Worm (Caenorhabditis elegans): ENCODE measurements around the gene C16C10.2.

The C16C10.2 gene

ce11 chrIII:4178564-4178963, at the start of gene C16C10.2:
Gene C16C10.2, minus strand, starts transcription at chrIII:4178664.
- no peak for TF ChIP-seq ztf-29 (GFP tag; IDR thresholded peaks at IDR 0.05)
- TF ChIP-seq cog-1 (tag; optimal IDR thresholded peaks at IDR 0.05): no peak
- TF ChIP-seq flt-1 (GFP tag; IDR thresholded peaks at IDR 0.05): no peak
- TF ChIP-seq tab-1 (GFP tag; IDR thresholded peaks at IDR 0.05): no peak
- no peak for TF ChIP-seq klf-2 (GFP tag; conservative IDR thresholded peaks at IDR 0.05)
- TF ChIP-seq ref-1 (GFP tag; conservative IDR thresholded peaks at IDR 0.05): no peak
- TF ChIP-seq T22C8.4 (GFP tag; IDR thresholded peaks at IDR 0.05): no peak
- TF ChIP-seq ztf-23 (GFP tag; IDR thresholded peaks at IDR 0.05): no peak
- no peak for TF ChIP-seq med-1 (GFP tag; optimal IDR thresholded peaks at IDR 0.05; ENCODE audit: insufficient read depth)

ce11 chrIII:4228008-4228407, 49.5 kb upstream of the C16C10.2 start, which contains the start of gene mpk-1:
Gene mpk-1, minus strand, starts transcription at chrIII:4228108.
- TF ChIP-seq ztf-23 (GFP tag; IDR thresholded peaks at IDR 0.05) (no peak), ref-1 (GFP tag; conservative IDR thresholded peaks at IDR 0.05) (no peak), T22C8.4 (GFP tag; IDR thresholded peaks at IDR 0.05) (no peak), ztf-29 (GFP tag; IDR thresholded peaks at IDR 0.05) (no peak), klf-2 (GFP tag; conservative IDR thresholded peaks at IDR 0.05) (no peak), flt-1 (GFP tag; IDR thresholded peaks at IDR 0.05) (no peak), cog-1 (tag; optimal IDR thresholded peaks at IDR 0.05) (no peak), med-1 (GFP tag; optimal IDR thresholded peaks at IDR 0.05; ENCODE audit: insufficient read depth) (no peak), tab-1 (GFP tag; IDR thresholded peaks at IDR 0.05) (no peak)

ce11 chrIII:4227363-4227762, 48.9 kb upstream of the C16C10.2 start:
- TF ChIP-seq cog-1 (tag; optimal IDR thresholded peaks at IDR 0.05): no peak
- no peak for TF ChIP-seq T22C8.4 (GFP tag; IDR thresholded peaks at IDR 0.05)
- TF ChIP-seq ztf-29 (GFP tag; IDR thresholded peaks at IDR 0.05): no peak

- TF ChIP-seq med-1 (GFP tag; optimal IDR thresholded peaks at IDR 0.05; ENCODE audit: insufficient read depth) (no peak), T22C8.4 (GFP tag; IDR thresholded peaks at IDR 0.05) (no peak), cog-1 (tag; optimal IDR thresholded peaks at IDR 0.05) (no peak), tab-1 (GFP tag; IDR thresholded peaks at IDR 0.05) (no peak), klf-2 (GFP tag; conservative IDR thresholded peaks at IDR 0.05) (no peak), ref-1 (GFP tag; conservative IDR thresholded peaks at IDR 0.05) (no peak), ztf-23 (GFP tag; IDR thresholded peaks at IDR 0.05) (no peak), flt-1 (GFP tag; IDR thresholded peaks at IDR 0.05) (no peak), ztf-29 (GFP tag; IDR thresholded peaks at IDR 0.05) (no peak)
Observed at ce11 chrIII:4224722-4225121, 46.3 kb upstream of the C16C10.2 start.

ce11 chrIII:4223668-4224127, 45.2 kb upstream of the C16C10.2 start:
- TF ChIP-seq ztf-23 (GFP tag; IDR thresholded peaks at IDR 0.05) (no peak), ref-1 (GFP tag; conservative IDR thresholded peaks at IDR 0.05) (no peak), klf-2 (GFP tag; conservative IDR thresholded peaks at IDR 0.05) (no peak), ztf-29 (GFP tag; IDR thresholded peaks at IDR 0.05) (peak; percentile 39; the same call in 1 of the 2 replicates), cog-1 (tag; optimal IDR thresholded peaks at IDR 0.05) (peak; percentile 56)

- TF ChIP-seq T22C8.4 (GFP tag; IDR thresholded peaks at IDR 0.05) (no peak), ref-1 (GFP tag; conservative IDR thresholded peaks at IDR 0.05) (no peak), tab-1 (GFP tag; IDR thresholded peaks at IDR 0.05) (no peak), ztf-23 (GFP tag; IDR thresholded peaks at IDR 0.05) (no peak), med-1 (GFP tag; optimal IDR thresholded peaks at IDR 0.05; ENCODE audit: insufficient read depth) (no peak), cog-1 (tag; optimal IDR thresholded peaks at IDR 0.05) (no peak), ztf-29 (GFP tag; IDR thresholded peaks at IDR 0.05) (no peak), klf-2 (GFP tag; conservative IDR thresholded peaks at IDR 0.05) (no peak), flt-1 (GFP tag; IDR thresholded peaks at IDR 0.05) (no peak)
Observed at ce11 chrIII:4221527-4221926, 43.1 kb upstream of the C16C10.2 start.

- TF ChIP-seq ztf-29 (GFP tag; IDR thresholded peaks at IDR 0.05) (no peak), tab-1 (GFP tag; IDR thresholded peaks at IDR 0.05) (no peak), klf-2 (GFP tag; conservative IDR thresholded peaks at IDR 0.05) (no peak)
Observed at ce11 chrIII:4220864-4221263, 42.4 kb upstream of the C16C10.2 start.

ce11 chrIII:4210661-4211060, 32.2 kb upstream of the C16C10.2 start:
- TF ChIP-seq T22C8.4 (GFP tag; IDR thresholded peaks at IDR 0.05) (no peak), flt-1 (GFP tag; IDR thresholded peaks at IDR 0.05) (no peak), klf-2 (GFP tag; conservative IDR thresholded peaks at IDR 0.05) (no peak), cog-1 (tag; optimal IDR thresholded peaks at IDR 0.05) (no peak), ztf-23 (GFP tag; IDR thresholded peaks at IDR 0.05) (no peak)

ce11 chrIII:4209188-4209587, 30.7 kb upstream of the C16C10.2 start, which contains the start of gene phlp-2:
Gene phlp-2, plus strand, starts transcription at chrIII:4209488.
- TF ChIP-seq tab-1 (GFP tag; IDR thresholded peaks at IDR 0.05) (no peak), med-1 (GFP tag; optimal IDR thresholded peaks at IDR 0.05; ENCODE audit: insufficient read depth) (no peak), flt-1 (GFP tag; IDR thresholded peaks at IDR 0.05) (no peak), ztf-29 (GFP tag; IDR thresholded peaks at IDR 0.05) (no peak), cog-1 (tag; optimal IDR thresholded peaks at IDR 0.05) (no peak), ztf-23 (GFP tag; IDR thresholded peaks at IDR 0.05) (no peak), klf-2 (GFP tag; conservative IDR thresholded peaks at IDR 0.05) (no peak), T22C8.4 (GFP tag; IDR thresholded peaks at IDR 0.05) (no peak), ref-1 (GFP tag; conservative IDR thresholded peaks at IDR 0.05) (no peak)

- TF ChIP-seq med-1 (GFP tag; optimal IDR thresholded peaks at IDR 0.05; ENCODE audit: insufficient read depth) (no peak), klf-2 (GFP tag; conservative IDR thresholded peaks at IDR 0.05) (no peak), flt-1 (GFP tag; IDR thresholded peaks at IDR 0.05) (no peak), tab-1 (GFP tag; IDR thresholded peaks at IDR 0.05) (no peak), ztf-29 (GFP tag; IDR thresholded peaks at IDR 0.05) (no peak), ztf-23 (GFP tag; IDR thresholded peaks at IDR 0.05) (no peak), T22C8.4 (GFP tag; IDR thresholded peaks at IDR 0.05) (no peak), cog-1 (tag; optimal IDR thresholded peaks at IDR 0.05) (no peak), ref-1 (GFP tag; conservative IDR thresholded peaks at IDR 0.05) (no peak)
Observed at ce11 chrIII:4208210-4208609, 29.7 kb upstream of the C16C10.2 start.

Data from whole organism, midembryonic.